Fruit fly (Drosophila melanogaster) whole organism, wandering third instar larva: Measurements from ENCODE around the gene CG7379.

Experiments used
- CG9705 ChIP-seq: fragments of 200-800 bp; sonication (Bioruptor generic); optimal IDR thresholded peaks from 2 replicates; lab custom pipeline; 2018; ENCODE audit warnings: missing biosample characterization, mild to moderate bottlenecking, missing genetic modification characterization
- OdsH ChIP-seq: fragments of 200-800 bp; sonication (Bioruptor generic); optimal IDR thresholded peaks from 2 replicates; lab custom pipeline; 2016; ENCODE audit warnings: missing biosample characterization, mild to moderate bottlenecking, missing genetic modification characterization

DNA sequence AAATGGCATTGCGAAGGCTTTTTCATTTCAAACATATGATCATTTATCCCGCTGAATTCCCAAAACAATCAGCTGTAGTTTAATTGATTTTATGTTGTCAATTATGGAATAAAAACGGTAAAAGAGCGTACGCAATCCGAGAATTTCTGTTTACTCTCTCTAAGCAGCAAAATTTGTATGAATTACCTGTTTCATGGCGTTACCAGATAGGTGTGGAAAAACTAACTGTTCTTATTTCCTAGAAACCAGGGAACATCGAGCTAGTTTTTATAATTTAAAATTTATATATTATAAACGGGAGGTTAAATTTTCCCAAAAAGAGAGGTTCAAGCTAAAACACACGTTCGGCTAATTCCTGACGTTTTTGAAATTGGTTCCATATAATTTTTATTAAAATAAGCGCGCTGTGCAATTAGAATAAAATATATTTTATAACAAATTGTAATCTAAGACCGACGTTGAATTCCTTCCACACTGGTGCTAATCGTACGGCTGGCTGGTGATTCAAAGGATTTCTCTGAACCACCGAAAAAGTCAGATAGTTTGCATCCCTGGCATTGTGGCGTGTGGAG lies 9.0 kb upstream of the CG7379 start, which contains the start of gene CG17801:
- TF ChIP-seq CG9705 (no peak), OdsH (GFP tag; lab: Kevin White, UChicago) (no peak)
